Fruit fly (Drosophila melanogaster) whole organism, pupa: ENCODE results near the gene 140up.

Experiments used
- CG13204 ChIP-seq: fragments of 200-800 bp; sonication (Bioruptor generic); optimal IDR thresholded peaks from 2 replicates; lab custom pipeline; 2018; ENCODE audit warnings: missing biosample characterization, mild to moderate bottlenecking, missing genetic modification characterization, moderate library complexity
- CG17806 ChIP-seq: fragments of 200-800 bp; sonication (Bioruptor generic); optimal IDR thresholded peaks from 2 replicates; lab custom pipeline; 2018; ENCODE audit warnings: missing biosample characterization, mild to moderate bottlenecking, missing genetic modification characterization, moderate library complexity
- CG34367 ChIP-seq: fragments of 200-800 bp; sonication (Bioruptor generic); optimal IDR thresholded peaks from 2 replicates; lab custom pipeline; 2018; ENCODE audit warnings: missing biosample characterization, mild to moderate bottlenecking, missing genetic modification characterization
- CG4496 ChIP-seq: fragments of 200-800 bp; sonication (Bioruptor generic); IDR thresholded peaks from 3 replicates; pipeline ENCODE4 v1.3.6; 2022; ENCODE audit warnings: missing biosample characterization, missing genetic modification characterization
- CG8301 ChIP-seq: fragments of 200-800 bp; sonication (Bioruptor generic); optimal IDR thresholded peaks from 2 replicates; lab custom pipeline; 2018; ENCODE audit warnings: missing biosample characterization, mild to moderate bottlenecking, missing genetic modification characterization
- CG9948 ChIP-seq: fragments of 200-800 bp; sonication (Bioruptor generic); optimal IDR thresholded peaks from 2 replicates; lab custom pipeline; 2018; ENCODE audit warnings: missing biosample characterization, mild to moderate bottlenecking, missing genetic modification characterization, moderate library complexity
- EcR ChIP-seq: fragments of 200-800 bp; sonication (Bioruptor generic); optimal IDR thresholded peaks from 3 replicates; lab custom pipeline; 2019; ENCODE audit warnings: missing biosample characterization, missing genetic modification characterization, mild to moderate bottlenecking, moderate library complexity, missing genetic modification reagents
- Ets98B ChIP-seq: fragments of 200-800 bp; sonication (Bioruptor generic); IDR thresholded peaks from 2 replicates; pipeline ENCODE4 v1.3.6; 2022; ENCODE audit warnings: missing biosample characterization, missing genetic modification characterization
- Pif1B ChIP-seq: fragments of 200-800 bp; sonication (Bioruptor generic); optimal IDR thresholded peaks from 3 replicates; lab custom pipeline; 2016; ENCODE audit warnings: missing biosample characterization, missing genetic modification characterization
- Snoo ChIP-seq: fragments of 200-800 bp; sonication (Bioruptor generic); optimal IDR thresholded peaks from 3 replicates; lab custom pipeline; 2017; ENCODE audit warnings: missing biosample characterization, mild to moderate bottlenecking, missing genetic modification characterization, inconsistent platforms
- fd96Ca ChIP-seq: fragments of 200-800 bp; sonication (Bioruptor generic); IDR thresholded peaks from 3 replicates; pipeline ENCODE4 v1.3.6; 2022; ENCODE audit warnings: missing biosample characterization, missing genetic modification characterization

- TF ChIP-seq CG13204 (GFP tag; lab: Kevin White, UChicago), result no peak
- peak; percentile 85 for TF ChIP-seq CG4496 (GFP tag; lab: Robert Waterston, UW)
- TF ChIP-seq fd96Ca (GFP tag; lab: Robert Waterston, UW), result no peak
- TF ChIP-seq Snoo (tag; lab: Kevin White, UChicago), result peak; percentile 21
- no peak for TF ChIP-seq EcR (GFP tag; lab: Kevin White, UChicago)
- peak; percentile 13 for TF ChIP-seq CG34367 (tag; lab: Kevin White, UChicago)
- peak; percentile 39 for TF ChIP-seq CG9948 (tag; lab: Kevin White, UChicago)
- TF ChIP-seq Ets98B (GFP tag; lab: Robert Waterston, UW), result no peak
- peak; percentile 72 for TF ChIP-seq CG17806 (tag; lab: Kevin White, UChicago)
- TF ChIP-seq CG8301, result peak; percentile 68
- peak; percentile 41 for TF ChIP-seq Pif1B
These were observed 48.3 kb downstream of the 140up start for dm6 chr3R:14077026-14077425.
